Fruit fly (Drosophila melanogaster): ENCODE results near the gene CG15443.
A peak's percentile ranks its signal among the peaks of the same experiment; 100 is the strongest.

CG15443 gene

dm6 chr2L:4463323-4463722 lies at the start of gene CG15443, which contains the start of gene Paris:
Gene CG15443 (minus strand): TSS chr2L:4463447.
Gene Paris (plus strand): TSS chr2L:4463611.
- no peak for TF ChIP-seq CTCF (optimal IDR thresholded peaks at IDR 0.05)
- no peak for TF ChIP-seq CG8478 (optimal IDR thresholded peaks at IDR 0.05)

- TF ChIP-seq CTCF (optimal IDR thresholded peaks at IDR 0.05) (no peak), CG8478 (optimal IDR thresholded peaks at IDR 0.05) (no peak)
These were observed 14.7 kb upstream of the CG15443 start for dm6 chr2L:4477978-4478377.

dm6 chr2L:4476672-4477273 lies 13.5 kb upstream of the CG15443 start, which contains the start of gene ine:
Gene ine (minus strand): TSS chr2L:4477022.
- TF ChIP-seq CG8478 (optimal IDR thresholded peaks at IDR 0.05): no peak
- no peak for TF ChIP-seq CTCF (optimal IDR thresholded peaks at IDR 0.05)

dm6 chr2L:4475422-4475821 lies 12.2 kb upstream of the CG15443 start:
- no peak for TF ChIP-seq CG8478 (optimal IDR thresholded peaks at IDR 0.05)
- no peak for TF ChIP-seq CTCF (optimal IDR thresholded peaks at IDR 0.05)

- TF ChIP-seq CG8478 (optimal IDR thresholded peaks at IDR 0.05) (no peak), CTCF (optimal IDR thresholded peaks at IDR 0.05) (no peak)
These were observed 1.7 kb upstream of the CG15443 start, which contains the start of gene FIG4 for dm6 chr2L:4464946-4465345. Gene FIG4 (plus strand): TSS chr2L:4465174.

dm6 chr2L:4459543-4459942 lies 3.7 kb downstream of the CG15443 start, which contains the start of the genes mRpL27 and CG15435:
Gene mRpL27 (minus strand): TSS chr2L:4459638.
Gene CG15435 (plus strand): TSS chr2L:4459729.
- no peak for TF ChIP-seq CTCF (optimal IDR thresholded peaks at IDR 0.05)
- TF ChIP-seq CG8478 (optimal IDR thresholded peaks at IDR 0.05): no peak

dm6 chr2L:4458119-4459056 lies 4.9 kb downstream of the CG15443 start, which contains the start of gene RpL27A:
Gene RpL27A (minus strand): TSS chr2L:4458364.
- TF ChIP-seq CTCF (optimal IDR thresholded peaks at IDR 0.05) (peak in 1 of 2 experiments; percentile 42), CG8478 (optimal IDR thresholded peaks at IDR 0.05) (no peak)

dm6 chr2L:4456539-4456994 lies 6.7 kb downstream of the CG15443 start, which contains the start of gene Gs1l:
Gene Gs1l (minus strand): TSS chr2L:4456807.
- no peak for TF ChIP-seq CTCF (optimal IDR thresholded peaks at IDR 0.05)
- TF ChIP-seq CG8478 (optimal IDR thresholded peaks at IDR 0.05): no peak

- TF ChIP-seq CG8478 (optimal IDR thresholded peaks at IDR 0.05): no peak
- peak; percentile 57 to 70 for TF ChIP-seq CTCF (optimal IDR thresholded peaks at IDR 0.05)
These were observed 9.1 kb downstream of the CG15443 start, which contains the start of the genes Secp43 and ND-B8 for dm6 chr2L:4454009-4454689. Gene Secp43 (minus strand): TSS chr2L:4454453. Gene ND-B8 (plus strand): TSS chr2L:4454626.

dm6 chr2L:4452798-4453197 lies 10.4 kb downstream of the CG15443 start, which contains the start of gene CG15439:
Gene CG15439 (minus strand): TSS chr2L:4453038.
- no peak for TF ChIP-seq CTCF (optimal IDR thresholded peaks at IDR 0.05)

dm6 chr2L:4448582-4449016 lies 14.6 kb downstream of the CG15443 start, which contains the start of gene MFS18:
Gene MFS18 (minus strand): TSS chr2L:4448635.
- TF ChIP-seq CG8478 (optimal IDR thresholded peaks at IDR 0.05) (no peak), CTCF (optimal IDR thresholded peaks at IDR 0.05) (no peak)

dm6 chr2L:4444457-4444856 lies 18.8 kb downstream of the CG15443 start, which contains the start of the genes morgue and Elp3:
Gene morgue (minus strand): TSS chr2L:4444680.
Gene Elp3 (plus strand): TSS chr2L:4444732.
- TF ChIP-seq CG8478 (optimal IDR thresholded peaks at IDR 0.05) (no peak), CTCF (optimal IDR thresholded peaks at IDR 0.05) (no peak)

- TF ChIP-seq CTCF (optimal IDR thresholded peaks at IDR 0.05) (no peak), CG8478 (optimal IDR thresholded peaks at IDR 0.05) (no peak)
These were observed 21.1 kb downstream of the CG15443 start, which contains the start of the genes Sfp24F and CG15432 for dm6 chr2L:4442010-4442587. Gene Sfp24F (minus strand): TSS chr2L:4442060. Gene CG15432 (plus strand): TSS chr2L:4442320.

All from S2 (cell line).